Worm (Caenorhabditis elegans) whole organism, dauer: ENCODE results near the gene K08C7.6.
"Not testable (repeated sequence)": the region's sequence is repeated elsewhere in the genome, so short reads cannot be mapped to it uniquely, and the experiment has no call there.

Experiments used
- unc-62 ChIP-seq: sonication (generic microtip); optimal IDR thresholded peaks from 2 replicates; lab custom pipeline; 2017; ENCODE audit warnings: missing biosample characterization, missing genetic modification reagents, missing genetic modification characterization

The K08C7.6 gene

DNA sequence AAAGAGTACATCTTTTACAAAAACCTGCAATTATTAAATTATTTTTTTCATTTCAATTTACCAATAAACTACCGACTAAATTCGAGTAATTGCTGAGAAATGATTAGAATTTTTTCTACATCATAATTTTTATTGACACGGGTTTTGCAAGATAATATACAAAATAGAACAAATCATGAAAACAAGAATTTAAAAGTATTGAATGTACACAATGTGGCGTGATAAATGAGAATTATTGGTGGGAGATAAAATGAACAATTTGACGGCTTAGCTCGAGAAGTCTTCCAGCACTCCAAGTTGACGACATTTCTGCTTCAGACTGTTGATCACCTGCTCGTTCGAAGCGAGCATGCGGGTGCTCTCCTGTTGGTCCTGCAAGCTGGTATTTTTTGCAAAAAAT is 9.5 kb upstream of the K08C7.6 start, which contains the start of gene R102.4:
Gene R102.4 (minus strand): TSS at position 101 of the 400 bp plus-strand sequence.
- TF ChIP-seq unc-62 (GFP tag; lab: Kevin White, UChicago): no peak

DNA sequence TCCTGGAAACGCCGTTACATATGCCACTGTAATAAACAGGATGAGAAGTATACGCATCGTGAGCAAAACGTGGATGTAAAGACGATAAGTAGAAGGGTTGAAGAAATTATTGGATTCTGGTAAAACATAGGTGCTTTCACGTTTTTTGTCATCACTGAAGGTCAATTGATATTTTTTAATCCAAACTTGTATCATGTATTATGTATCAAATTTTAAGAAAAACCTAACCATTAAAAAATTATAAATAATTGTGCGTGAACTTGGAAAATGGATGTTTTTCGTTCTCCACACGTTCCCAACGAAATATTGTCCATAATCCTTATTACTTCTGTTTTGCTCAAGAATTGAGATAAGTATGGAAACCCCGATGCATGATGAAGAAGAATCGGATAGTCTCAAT is 4.5 kb upstream of the K08C7.6 start, which contains the start of gene R102.8:
Gene R102.8 (minus strand): TSS at position 101 of the 400 bp plus-strand sequence.
- no peak for TF ChIP-seq unc-62 (GFP tag; lab: Kevin White, UChicago)

DNA sequence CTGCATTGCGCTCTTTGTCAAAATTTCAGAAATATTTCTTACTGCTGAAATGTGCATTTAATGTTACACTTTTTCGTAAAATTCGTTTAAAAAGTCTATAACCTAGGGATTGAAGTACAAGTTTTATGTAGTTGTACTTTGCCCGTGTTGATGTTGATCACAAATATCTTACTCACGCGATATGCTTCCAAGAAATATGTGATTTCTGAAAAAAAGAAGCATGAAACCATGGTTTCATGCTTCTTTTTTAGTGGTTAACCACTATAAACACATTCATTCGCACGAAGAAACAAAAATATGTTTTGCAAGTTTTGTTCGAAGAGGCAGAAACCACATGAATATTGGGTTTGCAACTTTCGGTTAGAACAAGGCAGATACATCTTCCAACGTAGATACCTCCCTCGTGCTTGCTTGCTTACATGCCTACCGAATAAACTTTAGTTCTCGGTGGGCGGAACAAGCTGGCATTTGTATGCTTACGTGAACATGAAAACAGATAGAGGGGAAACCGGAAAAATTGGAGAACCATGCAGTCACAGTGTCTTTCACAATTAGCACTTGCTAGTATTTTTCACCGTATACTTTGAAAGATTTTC is 3.4 kb upstream of the K08C7.6 start, which contains the start of gene R102.3:
Gene R102.3 (plus strand): TSS at position 546 of the 596 bp plus-strand sequence.
- TF ChIP-seq unc-62 (GFP tag; lab: Kevin White, UChicago): no peak

DNA sequence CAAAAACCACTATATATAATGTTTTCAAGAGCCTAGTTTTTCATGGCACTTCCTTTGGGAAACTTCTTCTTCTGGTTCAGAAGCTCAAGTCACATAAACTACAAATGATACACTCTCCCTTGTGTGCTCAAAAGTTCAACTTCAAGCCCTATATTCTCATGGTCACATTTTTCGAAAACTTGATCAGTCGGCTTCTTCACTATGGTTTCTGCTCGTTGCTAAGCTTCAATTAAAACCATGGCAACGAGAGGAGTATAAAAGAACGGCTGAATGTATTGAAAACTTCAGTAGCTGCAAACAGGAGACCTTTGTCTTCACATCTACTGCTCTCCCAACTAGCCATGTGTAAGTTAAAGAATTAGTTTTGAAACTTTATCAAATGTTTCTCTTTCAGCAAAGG is 1.6 kb upstream of the K08C7.6 start, which contains the start of gene R102.2:
Gene R102.2 (plus strand): TSS at position 301 of the 400 bp plus-strand sequence.
- not testable (repeated sequence) for TF ChIP-seq unc-62 (GFP tag; lab: Kevin White, UChicago)

DNA sequence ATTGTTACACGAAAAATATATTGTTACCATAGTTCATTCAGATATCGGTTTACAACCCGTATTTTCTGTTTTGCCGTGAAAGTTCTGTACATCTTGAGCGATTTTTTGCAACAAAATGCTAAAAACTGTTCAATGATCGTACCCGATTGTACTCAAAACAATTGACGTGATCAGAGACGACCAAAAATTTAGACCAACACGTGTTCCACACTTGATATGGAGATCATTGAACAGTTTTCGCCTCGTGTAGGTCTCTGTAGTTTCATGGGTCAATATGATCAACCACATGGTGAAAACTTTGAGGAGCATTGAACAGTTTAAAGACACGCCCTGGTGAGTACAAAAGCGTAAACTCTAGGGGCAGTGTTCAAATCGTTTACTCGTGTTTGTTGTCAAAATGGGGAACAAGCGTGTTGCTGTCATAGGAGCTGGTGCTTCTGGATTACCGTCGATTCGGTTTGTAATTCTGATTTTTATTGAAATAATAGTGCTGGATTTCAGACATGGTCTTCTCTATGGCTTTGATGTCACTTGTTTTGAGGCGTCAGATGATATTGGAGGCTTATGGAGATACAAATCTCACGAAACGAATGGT is 3.4 kb downstream of the K08C7.6 start, which contains the start of gene fmo-2:
Gene fmo-2 (plus strand): TSS at position 370 of the 595 bp plus-strand sequence.
- TF ChIP-seq unc-62 (GFP tag; lab: Kevin White, UChicago): no peak

DNA sequence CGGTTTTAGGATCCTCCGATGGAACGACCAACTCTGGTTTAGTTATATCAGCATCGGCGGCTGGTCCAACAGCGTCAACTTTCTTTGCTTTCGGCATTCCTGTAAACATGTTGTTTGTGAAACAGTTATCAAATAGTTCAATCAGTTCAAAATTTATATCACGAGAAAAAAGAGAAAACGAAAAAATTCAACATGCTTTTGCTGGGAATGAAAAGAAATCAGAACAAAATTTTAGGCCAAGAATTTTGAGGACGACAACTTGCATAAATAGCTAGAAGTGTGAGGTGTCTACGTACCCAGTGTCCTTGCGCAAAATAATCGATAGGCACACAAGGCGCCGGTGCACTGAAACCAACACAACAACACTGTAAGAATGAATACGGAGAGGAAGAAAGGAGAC is 5.3 kb downstream of the K08C7.6 start, which contains the start of gene K08C7.4:
Gene K08C7.4 (minus strand): TSS at position 101 of the 400 bp plus-strand sequence.
- no peak for TF ChIP-seq unc-62 (GFP tag; lab: Kevin White, UChicago)

DNA sequence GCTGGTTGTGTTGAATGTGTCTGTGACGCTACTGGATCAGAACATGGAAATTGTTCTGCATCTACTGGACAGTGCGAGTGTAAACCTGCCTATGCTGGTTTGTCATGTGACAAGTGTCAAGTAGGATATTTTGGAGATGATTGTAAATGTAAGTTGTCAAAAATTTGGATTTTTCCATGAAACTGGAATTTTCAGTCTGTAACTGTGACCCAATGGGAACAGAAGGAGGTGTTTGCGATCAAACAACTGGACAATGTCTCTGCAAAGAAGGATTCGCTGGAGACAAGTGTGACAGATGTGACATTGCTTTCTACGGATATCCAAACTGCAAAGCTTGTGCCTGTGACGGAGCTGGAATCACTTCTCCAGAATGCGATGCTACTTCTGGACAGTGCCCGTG is 17.1 kb downstream of the K08C7.6 start:
- no peak for TF ChIP-seq unc-62 (GFP tag; lab: Kevin White, UChicago)

DNA sequence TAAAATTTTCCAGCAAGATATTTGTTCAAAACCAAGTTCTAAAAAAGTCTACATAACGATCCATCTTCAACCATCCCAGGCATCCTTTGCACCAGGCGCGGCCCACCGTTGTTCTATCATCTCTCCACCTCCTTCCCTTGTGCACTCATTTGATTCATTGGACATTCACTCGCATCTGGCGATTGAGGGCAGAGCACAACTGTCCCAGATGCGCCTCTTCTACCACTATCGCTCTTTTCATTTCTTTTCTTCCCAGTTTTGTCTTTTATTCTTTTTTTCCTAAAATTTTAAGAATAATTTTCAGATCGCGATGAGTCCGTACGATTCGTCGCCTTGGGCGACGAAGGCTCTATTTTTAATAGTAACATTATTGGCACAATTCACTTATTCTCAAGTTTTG is 19.1 kb downstream of the K08C7.6 start, which contains the start of gene epi-1:
Gene epi-1 (plus strand): TSS at position 301 of the 400 bp plus-strand sequence.
- no peak for TF ChIP-seq unc-62 (GFP tag; lab: Kevin White, UChicago)

DNA sequence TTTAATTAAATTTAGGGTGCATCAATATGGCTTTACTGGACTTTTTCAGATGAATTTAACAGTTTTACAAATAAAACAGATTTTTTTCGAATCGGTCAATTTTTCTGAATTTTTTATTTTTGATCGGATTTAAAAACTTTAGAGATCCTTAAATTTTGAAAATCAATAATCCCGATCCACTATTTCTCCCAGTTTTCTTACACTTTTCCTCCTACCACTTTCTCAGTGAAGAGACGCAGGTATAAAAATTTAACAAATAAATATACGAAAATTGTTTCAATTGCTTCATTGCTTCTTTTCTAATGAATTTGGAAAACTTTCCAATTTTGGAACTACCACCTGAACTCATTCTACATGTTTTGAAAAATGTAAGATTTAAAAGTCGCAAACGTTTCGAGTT is 21.5 kb downstream of the K08C7.6 start, which contains the start of gene K08C7.7:
Gene K08C7.7 (plus strand): TSS at position 301 of the 400 bp plus-strand sequence.
- no peak for TF ChIP-seq unc-62 (GFP tag; lab: Kevin White, UChicago)

DNA sequence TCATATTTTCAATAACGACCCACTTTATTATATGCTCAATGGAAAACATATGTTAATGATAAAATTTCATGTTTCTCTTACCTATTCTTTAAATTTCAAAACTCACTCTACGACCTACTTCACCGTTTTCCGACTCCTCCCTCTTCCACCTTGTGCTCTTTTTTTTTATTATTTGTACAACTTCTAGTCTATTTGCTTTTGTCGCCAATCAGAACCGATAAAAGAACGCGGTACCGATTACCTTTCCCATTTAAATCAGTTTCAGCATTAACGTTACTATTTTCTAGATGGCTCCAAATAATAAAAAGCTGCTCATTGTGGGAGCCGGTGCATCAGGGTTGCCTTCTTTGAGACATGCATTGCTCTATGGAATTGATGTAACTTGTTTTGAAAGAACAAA is 23.9 kb downstream of the K08C7.6 start, which contains the start of gene fmo-1:
Gene fmo-1 (plus strand): TSS at position 98 of the 400 bp plus-strand sequence.
- TF ChIP-seq unc-62 (GFP tag; lab: Kevin White, UChicago): no peak

DNA sequence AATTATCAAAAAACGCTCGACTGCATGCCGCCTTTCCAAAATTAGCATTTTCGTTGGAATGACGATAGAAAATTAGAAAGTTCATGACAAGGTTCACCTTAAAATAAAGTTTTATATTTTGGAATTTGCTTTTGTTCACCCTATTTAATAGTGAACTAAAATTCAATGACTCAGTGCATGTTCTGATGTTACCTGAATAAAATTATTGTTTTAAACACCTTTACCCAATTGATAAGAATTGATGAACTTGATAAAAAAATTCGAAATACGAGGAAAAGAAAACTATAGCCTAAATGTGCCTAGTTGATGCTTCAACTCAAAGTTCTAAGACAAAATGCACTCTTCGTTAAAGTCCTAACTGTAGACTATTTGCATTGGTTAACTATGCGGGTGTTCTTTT is 24.6 kb downstream of the K08C7.6 start:
- no peak for TF ChIP-seq unc-62 (GFP tag; lab: Kevin White, UChicago)

DNA sequence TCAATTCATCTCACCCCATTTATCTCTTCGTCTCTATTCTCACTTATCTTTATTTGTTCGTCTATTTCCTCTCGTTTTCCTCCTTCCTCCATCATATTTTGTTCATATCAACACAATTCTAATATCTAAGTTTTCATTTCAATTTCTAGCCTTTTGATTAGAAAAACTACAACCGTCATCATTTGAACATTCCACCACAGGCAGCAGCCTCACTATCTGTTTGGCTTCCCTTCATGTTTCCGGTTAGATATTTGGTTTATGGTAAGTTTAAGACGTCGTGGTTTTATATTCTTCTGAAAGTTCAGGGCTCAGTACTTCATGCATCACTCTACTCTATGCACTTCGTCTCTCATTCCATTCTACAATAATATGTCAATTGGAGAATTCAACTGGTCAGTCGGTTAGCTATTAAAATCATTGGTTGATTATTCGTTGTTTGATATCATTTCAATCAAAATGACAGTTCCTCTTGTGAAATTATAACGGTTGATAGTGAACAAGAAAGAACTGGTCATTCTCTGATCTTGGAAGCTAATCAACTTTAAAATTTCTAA is 28.8 kb downstream of the K08C7.6 start, which contains the start of gene K08C7.1:
Gene K08C7.1 (plus strand): TSS at position 43 of the 554 bp plus-strand sequence.
- no peak for TF ChIP-seq unc-62 (GFP tag; lab: Kevin White, UChicago)

DNA sequence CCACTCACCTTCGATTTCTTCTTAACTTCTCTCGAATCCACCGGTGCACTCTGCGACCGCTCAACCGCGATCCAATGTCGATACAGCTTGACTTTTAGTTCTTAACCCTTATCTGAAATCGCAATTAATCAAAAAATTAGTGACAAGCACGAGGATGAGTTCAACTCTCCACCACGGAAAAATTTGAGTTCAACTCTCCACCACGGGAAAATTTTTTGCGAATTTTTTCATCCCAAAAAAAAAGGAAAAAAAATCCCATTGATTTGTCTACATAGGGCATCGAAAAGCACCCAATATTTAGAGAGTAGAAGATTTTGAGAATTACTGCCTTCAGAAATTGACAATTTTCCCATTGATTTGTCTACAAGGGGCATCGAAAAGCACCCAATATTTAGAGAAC is 31.6 kb downstream of the K08C7.6 start, which contains the start of gene glb-19:
Gene glb-19 (minus strand): TSS at position 101 of the 400 bp plus-strand sequence.
- TF ChIP-seq unc-62 (GFP tag; lab: Kevin White, UChicago): not testable (repeated sequence)

DNA sequence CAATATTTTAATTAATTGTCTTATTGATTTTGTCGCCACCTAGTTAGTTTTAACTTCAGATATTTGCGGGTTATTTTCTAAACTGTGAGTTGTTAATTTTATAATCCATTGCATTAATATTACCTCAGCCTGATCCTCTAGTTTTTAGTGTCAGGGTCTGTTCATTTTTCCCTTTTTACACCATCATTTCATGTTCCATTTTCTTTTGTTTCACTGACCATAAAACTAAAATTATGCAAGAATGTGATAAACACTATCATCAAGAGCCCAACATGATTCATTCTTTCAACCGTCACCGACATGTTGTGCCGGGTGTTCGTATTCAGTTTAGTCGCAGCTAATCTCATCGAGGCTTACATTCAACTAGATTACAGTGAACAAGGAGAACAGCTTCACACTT is 46.7 kb downstream of the K08C7.6 start, which contains the start of gene F56C4.2:
Gene F56C4.2 (plus strand): TSS at position 301 of the 400 bp plus-strand sequence.
- TF ChIP-seq unc-62 (GFP tag; lab: Kevin White, UChicago): no peak

DNA sequence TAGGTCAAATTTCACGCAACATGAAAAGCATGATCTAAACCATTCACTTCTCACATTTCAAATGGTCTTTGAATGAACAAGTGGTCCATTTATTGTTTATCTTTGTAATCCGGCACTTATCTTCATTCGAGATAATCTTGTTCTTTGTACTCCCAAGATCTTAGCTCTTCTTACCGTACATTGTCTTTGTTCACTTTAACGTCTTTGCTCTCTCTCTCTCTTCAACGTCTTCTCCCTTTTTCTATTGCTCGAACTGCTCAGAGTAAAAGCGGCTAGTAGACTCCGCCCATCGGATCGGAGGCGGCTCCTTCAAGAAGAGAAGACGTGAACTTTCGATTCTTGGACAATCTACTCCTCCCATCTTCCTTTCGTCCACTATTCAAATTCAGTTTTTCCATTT is 49.0 kb downstream of the K08C7.6 start, which contains the start of gene F56C4.1:
Gene F56C4.1 (plus strand): TSS at position 301 of the 400 bp plus-strand sequence.
- TF ChIP-seq unc-62 (GFP tag; lab: Kevin White, UChicago): no peak
